Worm (Caenorhabditis elegans) whole organism, L4 larva: ENCODE data around the gene epn-1.

Source experiments
- F10B5.3 ChIP-seq: sonication (generic microtip); optimal IDR thresholded peaks from 2 replicates; lab custom pipeline; 2016; ENCODE audit warnings: mild to moderate bottlenecking, missing genetic modification characterization, missing compliant biosample characterization
- F37D6.2 ChIP-seq: sonication (generic microtip); optimal IDR thresholded peaks from 2 replicates; lab custom pipeline; 2016; ENCODE audit warnings: mild to moderate bottlenecking, missing genetic modification characterization, missing compliant biosample characterization
- R02D3.7 ChIP-seq: fragments of 150-350 bp; sonication (generic microtip); optimal IDR thresholded peaks from 3 replicates; lab custom pipeline; 2014; ENCODE audit warnings: missing biosample characterization, missing genetic modification characterization
- T20F7.1 ChIP-seq: fragments of 200-800 bp; sonication (Bioruptor generic); optimal IDR thresholded peaks from 2 replicates; lab custom pipeline; 2018; ENCODE audit warnings: mild to moderate bottlenecking, missing genetic modification characterization, missing compliant biosample characterization
- Y105C5A.15 ChIP-seq: fragments of 200-800 bp; sonication (Bioruptor generic); IDR thresholded peaks from 2 replicates; pipeline ENCODE4 v1.3.6; 2022; ENCODE audit warnings: missing genetic modification characterization, missing compliant biosample characterization
- Y48G9A.11 ChIP-seq: fragments of 200-800 bp; sonication (Bioruptor generic); IDR thresholded peaks from 2 replicates; pipeline ENCODE4 v1.3.6; 2022; ENCODE audit warnings: missing genetic modification reagents, missing genetic modification characterization, missing compliant biosample characterization
- aha-1 ChIP-seq: fragments of 150-350 bp; peaks from one replicate; lab custom pipeline; 2014; ENCODE audit warnings: missing biosample characterization, missing genetic modification characterization
- aly-2 ChIP-seq: sonication (generic microtip); optimal IDR thresholded peaks from 2 replicates; lab custom pipeline; 2018; ENCODE audit warnings: missing biosample characterization, missing genetic modification characterization
- attf-4 ChIP-seq: sonication (generic microtip); optimal IDR thresholded peaks from 3 replicates; lab custom pipeline; 2017; ENCODE audit warnings: missing biosample characterization, missing genetic modification characterization
- ceh-20 ChIP-seq: fragments of 200-800 bp; sonication (Bioruptor generic); IDR thresholded peaks from 2 replicates; pipeline ENCODE4 v1.3.6; 2022; ENCODE audit warnings: missing genetic modification reagents, missing genetic modification characterization, missing compliant biosample characterization
- ceh-62 ChIP-seq: sonication (generic microtip); optimal IDR thresholded peaks from 2 replicates; lab custom pipeline; 2017; ENCODE audit warnings: missing biosample characterization, missing genetic modification characterization
- ceh-82 ChIP-seq: sonication (generic microtip); optimal IDR thresholded peaks from 2 replicates; lab custom pipeline; 2017; ENCODE audit warnings: missing biosample characterization, missing genetic modification characterization
- ces-1 ChIP-seq: fragments of 150-350 bp; sonication (generic microtip); optimal IDR thresholded peaks from 4 replicates; lab custom pipeline; 2014; ENCODE audit warnings: missing biosample characterization, missing genetic modification reagents, missing genetic modification characterization
- cey-2 ChIP-seq: sonication (generic microtip); optimal IDR thresholded peaks from 3 replicates; lab custom pipeline; 2017; ENCODE audit warnings: missing genetic modification characterization, mild to moderate bottlenecking, missing compliant biosample characterization, antibody characterized with exemption, borderline replicate concordance; ENCODE audit not compliant: insufficient read depth
- ctbp-1 ChIP-seq: fragments of 200-800 bp; sonication (Bioruptor generic); IDR thresholded peaks from 2 replicates; pipeline ENCODE4 v1.3.6; 2022; ENCODE audit warnings: missing genetic modification reagents, missing genetic modification characterization, missing compliant biosample characterization
- daf-12 ChIP-seq: fragments of 150-350 bp; optimal IDR thresholded peaks from 2 replicates; lab custom pipeline; 2014; ENCODE audit warnings: missing biosample characterization, missing genetic modification reagents, missing genetic modification characterization
- daf-16 ChIP-seq, 3 experiments: sonication (generic microtip); optimal IDR thresholded peaks; 2 replicates each; lab custom pipeline; 2016 to 2017; ENCODE audit warnings: missing genetic modification characterization in 3 of 3, missing genetic modification reagents in 3 of 3, mild to moderate bottlenecking in 2 of 3, missing compliant biosample characterization in 2 of 3, missing biosample characterization in 1 of 3, moderate library complexity in 1 of 3
- daf-19 ChIP-seq: fragments of 200-800 bp; sonication (Bioruptor generic); conservative IDR thresholded peaks from 2 replicates; pipeline ENCODE4 v1.3.6; 2022; ENCODE audit warnings: missing genetic modification characterization, missing compliant biosample characterization
- dmd-6 ChIP-seq: fragments of 200-800 bp; sonication (Bioruptor generic); IDR thresholded peaks from 2 replicates; pipeline ENCODE4 v1.3.6; 2022; ENCODE audit warnings: missing genetic modification reagents, missing genetic modification characterization, missing compliant biosample characterization
- dmd-9 ChIP-seq: fragments of 200-800 bp; sonication (Bioruptor generic); IDR thresholded peaks from 2 replicates; pipeline ENCODE4 v1.3.6; 2022; ENCODE audit warnings: missing genetic modification reagents, missing genetic modification characterization, missing compliant biosample characterization
- egl-27 ChIP-seq: sonication (generic microtip); optimal IDR thresholded peaks from 3 replicates; lab custom pipeline; 2017; ENCODE audit warnings: missing biosample characterization, missing genetic modification reagents, missing genetic modification characterization
- gei-8 ChIP-seq: fragments of 200-800 bp; sonication (Bioruptor generic); optimal IDR thresholded peaks from 2 replicates; lab custom pipeline; 2018; ENCODE audit warnings: mild to moderate bottlenecking, missing genetic modification characterization, missing compliant biosample characterization
- hmg-1.1 ChIP-seq: fragments of 200-800 bp; sonication (Bioruptor generic); IDR thresholded peaks from 2 replicates; pipeline ENCODE4 v1.3.6; 2022; ENCODE audit warnings: missing genetic modification reagents, missing genetic modification characterization, missing compliant biosample characterization
- jun-1 ChIP-seq: fragments of 150-350 bp; optimal IDR thresholded peaks from 2 replicates; lab custom pipeline; 2014; ENCODE audit warnings: missing biosample characterization, missing genetic modification reagents, missing genetic modification characterization
- lim-7 ChIP-seq: fragments of 200-800 bp; sonication (Bioruptor generic); IDR thresholded peaks from 2 replicates; pipeline ENCODE4 v1.3.6; 2022; ENCODE audit warnings: missing genetic modification characterization, missing compliant biosample characterization
- lir-3 ChIP-seq: sonication (generic microtip); optimal IDR thresholded peaks from 2 replicates; lab custom pipeline; 2016; ENCODE audit warnings: mild to moderate bottlenecking, missing genetic modification characterization, missing compliant biosample characterization
- lsy-2 ChIP-seq, 2 experiments: fragments of 150-350 bp in 1 of 2; sonication (generic microtip) in 1 of 2; optimal IDR thresholded peaks; 2 replicates each; lab custom pipeline; 2014 to 2017; ENCODE audit warnings: missing biosample characterization in 2 of 2, missing genetic modification characterization in 2 of 2
- madf-9 ChIP-seq: fragments of 200-800 bp; sonication (Bioruptor generic); conservative IDR thresholded peaks from 2 replicates; pipeline ENCODE4 v1.3.6; 2022; ENCODE audit warnings: missing genetic modification reagents, missing genetic modification characterization, missing compliant biosample characterization
- mdl-1 ChIP-seq, 2 experiments: fragments of 150-350 bp in 1 of 2; sonication (generic microtip) in 1 of 2; optimal IDR thresholded peaks; 2 replicates each; lab custom pipeline; 2014 to 2017; ENCODE audit warnings: missing biosample characterization in 2 of 2, missing genetic modification characterization in 2 of 2
- mep-1 ChIP-seq: fragments of 150-350 bp; sonication (generic microtip); optimal IDR thresholded peaks from 3 replicates; lab custom pipeline; 2014; ENCODE audit warnings: missing biosample characterization, missing genetic modification characterization
- mes-2 ChIP-seq: sonication (generic microtip); optimal IDR thresholded peaks from 2 replicates; lab custom pipeline; 2016; ENCODE audit warnings: missing genotype, mild to moderate bottlenecking, missing genetic modification characterization, missing compliant biosample characterization; ENCODE audit not compliant: poor library complexity, severe bottlenecking
- mxl-2 ChIP-seq: fragments of 200-800 bp; sonication (Bioruptor generic); conservative IDR thresholded peaks from 2 replicates; pipeline ENCODE4 v1.3.6; 2022; ENCODE audit warnings: missing genetic modification reagents, missing genetic modification characterization, missing compliant biosample characterization
- mxl-3 ChIP-seq: fragments of 200-800 bp; sonication (Bioruptor generic); optimal IDR thresholded peaks from 2 replicates; lab custom pipeline; 2018; ENCODE audit warnings: mild to moderate bottlenecking, missing genetic modification characterization, missing compliant biosample characterization
- nhr-102 ChIP-seq: sonication (generic microtip); optimal IDR thresholded peaks from 2 replicates; lab custom pipeline; 2016; ENCODE audit warnings: mild to moderate bottlenecking, missing genetic modification characterization, moderate library complexity, missing compliant biosample characterization
- nhr-11 ChIP-seq: fragments of 150-350 bp; optimal IDR thresholded peaks from 2 replicates; lab custom pipeline; 2014; ENCODE audit warnings: missing biosample characterization, missing genetic modification characterization
- nhr-237 ChIP-seq: sonication (generic microtip); optimal IDR thresholded peaks from 2 replicates; lab custom pipeline; 2017; ENCODE audit warnings: missing biosample characterization, missing genetic modification characterization
- nhr-25 ChIP-seq: sonication (generic microtip); optimal IDR thresholded peaks from 2 replicates; lab custom pipeline; 2017; ENCODE audit warnings: missing genetic modification characterization, mild to moderate bottlenecking, missing compliant biosample characterization, antibody characterized with exemption, moderate library complexity, borderline replicate concordance; ENCODE audit not compliant: insufficient read depth
- nhr-28 ChIP-seq: fragments of 150-350 bp; optimal IDR thresholded peaks from 2 replicates; lab custom pipeline; 2014; ENCODE audit warnings: missing biosample characterization, missing genetic modification characterization
- nhr-48 ChIP-seq: sonication (generic microtip); optimal IDR thresholded peaks from 2 replicates; lab custom pipeline; 2016; ENCODE audit warnings: mild to moderate bottlenecking, missing genetic modification characterization, missing compliant biosample characterization
- pqm-1 ChIP-seq: sonication (generic microtip); optimal IDR thresholded peaks from 2 replicates; lab custom pipeline; 2017; ENCODE audit warnings: missing biosample characterization, missing genetic modification characterization
- skn-1 ChIP-seq: fragments of 150-350 bp; optimal IDR thresholded peaks from 2 replicates; lab custom pipeline; 2014; ENCODE audit warnings: missing biosample characterization, missing genetic modification characterization
- spr-1 ChIP-seq: sonication (generic microtip); optimal IDR thresholded peaks from 2 replicates; lab custom pipeline; 2016; ENCODE audit warnings: mild to moderate bottlenecking, missing genetic modification characterization, missing compliant biosample characterization
- spr-3 ChIP-seq: fragments of 200-800 bp; sonication (Bioruptor generic); optimal IDR thresholded peaks from 2 replicates; lab custom pipeline; 2018; ENCODE audit warnings: mild to moderate bottlenecking, missing genetic modification characterization, missing compliant biosample characterization
- tag-97 ChIP-seq: fragments of 200-800 bp; sonication (Bioruptor generic); IDR thresholded peaks from 2 replicates; pipeline ENCODE4 v1.3.6; 2022; ENCODE audit warnings: missing genetic modification characterization, missing compliant biosample characterization
- tra-1 ChIP-seq: fragments of 200-800 bp; sonication (Bioruptor generic); IDR thresholded peaks from 2 replicates; pipeline ENCODE4 v1.3.6; 2022; ENCODE audit warnings: missing genetic modification reagents, missing genetic modification characterization, missing compliant biosample characterization
- unc-62 ChIP-seq, 3 experiments: fragments of 150-350 bp in 1 of 3; sonication (generic microtip); optimal IDR thresholded peaks in 2 of 3; peaks in 1 of 3; 1 replicate in 1 of 3; 2 replicates in 2 of 3; lab custom pipeline; 2014 to 2017; ENCODE audit warnings: missing biosample characterization in 3 of 3, missing genetic modification characterization in 3 of 3, missing genetic modification reagents in 3 of 3, missing genotype in 1 of 3
- vab-7 ChIP-seq: fragments of 200-800 bp; sonication (Bioruptor generic); IDR thresholded peaks from 2 replicates; pipeline ENCODE4 v1.3.6; 2022; ENCODE audit warnings: missing genetic modification reagents, missing genetic modification characterization, missing compliant biosample characterization
- zag-1 ChIP-seq: fragments of 150-350 bp; optimal IDR thresholded peaks from 2 replicates; lab custom pipeline; 2014; ENCODE audit warnings: missing biosample characterization, missing genetic modification characterization
- zfp-2 ChIP-seq: sonication (generic microtip); optimal IDR thresholded peaks from 2 replicates; lab custom pipeline; 2016; ENCODE audit warnings: mild to moderate bottlenecking, missing genetic modification characterization, missing compliant biosample characterization
- zfp-3 ChIP-seq: fragments of 200-800 bp; sonication (Bioruptor generic); conservative IDR thresholded peaks from 2 replicates; pipeline ENCODE4 v1.3.6; 2022; ENCODE audit warnings: missing genetic modification reagents, missing genetic modification characterization, missing compliant biosample characterization
- ztf-11 ChIP-seq: fragments of 150-350 bp; optimal IDR thresholded peaks from 2 replicates; lab custom pipeline; 2014; ENCODE audit warnings: missing biosample characterization, missing genetic modification characterization
- ztf-7 ChIP-seq: fragments of 150-350 bp; optimal IDR thresholded peaks from 2 replicates; lab custom pipeline; 2014; ENCODE audit warnings: missing biosample characterization, missing genetic modification characterization

epn-1 gene

ce11 chrX:14844481-14844880, 26.2 kb upstream of the epn-1 start:
- TF ChIP-seq R02D3.7 (tag; lab: Kevin White, UChicago), result no peak
- TF ChIP-seq aly-2 (tag; lab: Kevin White, UChicago), result no peak
- TF ChIP-seq Y48G9A.11, result no peak
- TF ChIP-seq lim-7 (GFP tag; lab: Robert Waterston, UW), result no peak
- TF ChIP-seq mdl-1 (tag; optimal IDR thresholded peaks at IDR 0.05; lab: Kevin White, UChicago), result no peak
- TF ChIP-seq mxl-2 (GFP tag; lab: Robert Waterston, UW), result no peak
- TF ChIP-seq ceh-20, result no peak
- no peak for TF ChIP-seq nhr-11 (tag; lab: Kevin White, UChicago)
- TF ChIP-seq hmg-1.1 (GFP tag; lab: Robert Waterston, UW), result no peak
- TF ChIP-seq nhr-102 (tag; lab: Kevin White, UChicago), result no peak
- TF ChIP-seq madf-9 (GFP tag; lab: Robert Waterston, UW), result no peak
- no peak for TF ChIP-seq F37D6.2
- TF ChIP-seq daf-16 (GFP tag; optimal IDR thresholded peaks at IDR 0.05; lab: Kevin White, UChicago), result no peak
- TF ChIP-seq daf-16 (tag; optimal IDR thresholded peaks at IDR 0.05; lab: Kevin White, UChicago), result peak; percentile 45
- no peak for TF ChIP-seq ces-1
- TF ChIP-seq nhr-237 (tag; lab: Kevin White, UChicago), result no peak
- peak; percentile 32 for TF ChIP-seq mes-2 (tag; lab: Kevin White, UChicago)
- TF ChIP-seq ctbp-1, result no peak
- TF ChIP-seq Y105C5A.15, result no peak
- TF ChIP-seq jun-1 (tag; lab: Kevin White, UChicago), result no peak
- peak; percentile 70 for TF ChIP-seq dmd-6 (GFP tag; lab: Robert Waterston, UW)
- peak; percentile 87 for TF ChIP-seq aha-1 (tag; lab: Kevin White, UChicago)
- no peak for TF ChIP-seq spr-3
- TF ChIP-seq spr-1, result no peak
- no peak for TF ChIP-seq egl-27
- TF ChIP-seq ztf-7 (tag; lab: Kevin White, UChicago), result no peak
- peak in 1 of 2 experiments; percentile 92 for TF ChIP-seq unc-62 (GFP tag; optimal IDR thresholded peaks at IDR 0.05 in 1 of 2; lab: Kevin White, UChicago)
- no peak for TF ChIP-seq unc-62 (tag; optimal IDR thresholded peaks at IDR 0.05; lab: Kevin White, UChicago)
- no peak for TF ChIP-seq daf-19 (GFP tag; lab: Robert Waterston, UW)
- TF ChIP-seq lsy-2 (tag; optimal IDR thresholded peaks at IDR 0.05; lab: Kevin White, UChicago), result no peak
- TF ChIP-seq skn-1, result no peak
- TF ChIP-seq vab-7, result no peak
- peak; percentile 29 for TF ChIP-seq nhr-28 (tag; lab: Kevin White, UChicago)
- TF ChIP-seq dmd-9, result no peak
- no peak for TF ChIP-seq zfp-3
- TF ChIP-seq lir-3 (tag; lab: Kevin White, UChicago), result no peak
- no peak for TF ChIP-seq zfp-2 (tag; lab: Kevin White, UChicago)
- no peak for TF ChIP-seq nhr-48
- no peak for TF ChIP-seq attf-4 (tag; lab: Kevin White, UChicago)
- no peak for TF ChIP-seq gei-8 (GFP tag; lab: Kevin White, UChicago)
- no peak for TF ChIP-seq cey-2 (tag; lab: Kevin White, UChicago)
- TF ChIP-seq tra-1 (GFP tag; lab: Robert Waterston, UW), result no peak
- peak; percentile 60 for TF ChIP-seq pqm-1 (tag; lab: Kevin White, UChicago)
- no peak for TF ChIP-seq zag-1 (tag; lab: Kevin White, UChicago)
- TF ChIP-seq mep-1 (tag; lab: Kevin White, UChicago), result no peak
- no peak for TF ChIP-seq mxl-3
- TF ChIP-seq T20F7.1 (GFP tag; lab: Kevin White, UChicago), result no peak
- no peak for TF ChIP-seq ztf-11 (tag; lab: Kevin White, UChicago)
- no peak for TF ChIP-seq daf-12 (tag; lab: Kevin White, UChicago)
- no peak for TF ChIP-seq ceh-62 (tag; lab: Kevin White, UChicago)
- no peak for TF ChIP-seq nhr-25 (tag; lab: Kevin White, UChicago)
- TF ChIP-seq F10B5.3, result no peak
- TF ChIP-seq tag-97 (GFP tag; lab: Robert Waterston, UW), result no peak
- TF ChIP-seq ceh-82 (tag; lab: Kevin White, UChicago), result no peak
